Worm (Caenorhabditis elegans) whole organism, young adult: ENCODE measurements around the gene col-42.

Experiments used
- B0035.1 ChIP-seq: sonication (generic microtip); optimal IDR thresholded peaks from 2 replicates; lab custom pipeline; 2016; ENCODE audit warnings: missing genetic modification characterization, mild to moderate bottlenecking, missing compliant biosample characterization, missing genotype, missing genetic modification reagents
- B0336.3 ChIP-seq: fragments of 200-800 bp; sonication (Bioruptor generic); IDR thresholded peaks from 2 replicates; pipeline ENCODE4 v1.3.6; 2022; ENCODE audit warnings: missing genetic modification characterization, missing compliant biosample characterization
- D2030.7 ChIP-seq: fragments of 200-800 bp; sonication (Bioruptor generic); IDR thresholded peaks from 2 replicates; pipeline ENCODE4 v1.3.6; 2022; ENCODE audit warnings: missing genetic modification reagents, missing genetic modification characterization, missing compliant biosample characterization
- F10E7.11 ChIP-seq: sonication (generic microtip); optimal IDR thresholded peaks from 2 replicates; lab custom pipeline; 2017; ENCODE audit warnings: mild to moderate bottlenecking, missing genetic modification characterization, moderate library complexity, missing compliant biosample characterization
- F23B12.7 ChIP-seq: sonication (generic microtip); optimal IDR thresholded peaks from 2 replicates; lab custom pipeline; 2017; ENCODE audit warnings: missing genetic modification characterization, mild to moderate bottlenecking, missing compliant biosample characterization, antibody characterized with exemption, moderate library complexity; ENCODE audit not compliant: insufficient read depth
- F33H1.4 ChIP-seq: fragments of 200-800 bp; sonication (Bioruptor generic); IDR thresholded peaks from 2 replicates; pipeline ENCODE4 v1.3.6; 2022; ENCODE audit warnings: missing genetic modification reagents, missing genetic modification characterization, missing compliant biosample characterization
- F39B2.1 ChIP-seq: fragments of 200-800 bp; sonication (Bioruptor generic); IDR thresholded peaks from 2 replicates; pipeline ENCODE4 v1.3.6; 2022; ENCODE audit warnings: missing genetic modification reagents, missing genetic modification characterization, missing compliant biosample characterization
- F49E8.2 ChIP-seq: sonication (generic microtip); optimal IDR thresholded peaks from 3 replicates; lab custom pipeline; 2017; ENCODE audit warnings: missing genetic modification characterization, mild to moderate bottlenecking, missing compliant biosample characterization, antibody characterized with exemption, moderate library complexity; ENCODE audit not compliant: insufficient read depth
- F52B5.7 ChIP-seq: sonication (generic microtip); optimal IDR thresholded peaks from 2 replicates; lab custom pipeline; 2016; ENCODE audit warnings: mild to moderate bottlenecking, missing genetic modification characterization, missing compliant biosample characterization
- K12H6.12 ChIP-seq: fragments of 200-800 bp; sonication (Bioruptor generic); optimal IDR thresholded peaks from 2 replicates; lab custom pipeline; 2018; ENCODE audit warnings: mild to moderate bottlenecking, missing genetic modification characterization, missing compliant biosample characterization
- Y53F4B.3 ChIP-seq: fragments of 200-800 bp; sonication (Bioruptor generic); IDR thresholded peaks from 2 replicates; pipeline ENCODE4 v1.3.6; 2022; ENCODE audit warnings: missing genetic modification reagents, missing genetic modification characterization, missing compliant biosample characterization
- Y53G8AR.9 ChIP-seq: fragments of 200-800 bp; sonication (Bioruptor generic); conservative IDR thresholded peaks from 2 replicates; pipeline ENCODE4 v1.3.6; 2022; ENCODE audit warnings: missing genetic modification reagents, missing genetic modification characterization, missing compliant biosample characterization
- Y67H2A.10 ChIP-seq: fragments of 200-800 bp; sonication (Bioruptor generic); conservative IDR thresholded peaks from 2 replicates; pipeline ENCODE4 v1.3.6; 2022; ENCODE audit warnings: missing genetic modification reagents, missing genetic modification characterization, missing compliant biosample characterization
- akir-1 ChIP-seq: fragments of 200-800 bp; sonication (Bioruptor generic); optimal IDR thresholded peaks from 2 replicates; lab custom pipeline; 2018; ENCODE audit warnings: mild to moderate bottlenecking, missing genetic modification characterization, moderate library complexity, missing compliant biosample characterization
- ama-1 ChIP-seq, 3 experiments: fragments of 150-350 bp in 1 of 3; sonication (generic microtip) in 2 of 3; optimal IDR thresholded peaks; 2 replicates each; lab custom pipeline; 2014 to 2018; ENCODE audit warnings: missing biosample characterization in 2 of 3, missing genetic modification characterization in 2 of 3, missing genetic modification reagents in 2 of 3
- atf-7 ChIP-seq: sonication (generic microtip); optimal IDR thresholded peaks from 2 replicates; lab custom pipeline; 2017; ENCODE audit warnings: mild to moderate bottlenecking, missing genetic modification characterization, missing compliant biosample characterization
- attf-3 ChIP-seq: fragments of 200-800 bp; sonication (Bioruptor generic); conservative IDR thresholded peaks from 2 replicates; pipeline ENCODE4 v1.3.6; 2022; ENCODE audit warnings: missing genetic modification reagents, missing genetic modification characterization, missing compliant biosample characterization
- attf-5 ChIP-seq: fragments of 200-800 bp; sonication (Bioruptor generic); optimal IDR thresholded peaks from 2 replicates; lab custom pipeline; 2018; ENCODE audit warnings: mild to moderate bottlenecking, missing genetic modification characterization, missing compliant biosample characterization
- bed-1 ChIP-seq: fragments of 200-800 bp; sonication (Bioruptor generic); IDR thresholded peaks from 2 replicates; pipeline ENCODE4 v1.3.6; 2022; ENCODE audit warnings: missing genetic modification reagents, missing genetic modification characterization, missing compliant biosample characterization
- ceh-100 ChIP-seq: fragments of 200-800 bp; sonication (Bioruptor generic); IDR thresholded peaks from 2 replicates; pipeline ENCODE4 v1.3.6; 2022; ENCODE audit warnings: missing genetic modification reagents, missing genetic modification characterization, missing compliant biosample characterization
- ceh-91 ChIP-seq: fragments of 200-800 bp; sonication (Bioruptor generic); IDR thresholded peaks from 2 replicates; pipeline ENCODE4 v1.3.6; 2022; ENCODE audit warnings: missing genetic modification reagents, missing genetic modification characterization, missing compliant biosample characterization
- ets-4 ChIP-seq: fragments of 200-800 bp; sonication (Bioruptor generic); optimal IDR thresholded peaks from 2 replicates; lab custom pipeline; 2018; ENCODE audit warnings: mild to moderate bottlenecking, missing genetic modification characterization, missing compliant biosample characterization
- hmg-20 ChIP-seq: fragments of 200-800 bp; sonication (Bioruptor generic); IDR thresholded peaks from 2 replicates; pipeline ENCODE4 v1.3.6; 2022; ENCODE audit warnings: missing genetic modification reagents, missing genetic modification characterization, missing compliant biosample characterization
- lin-26 ChIP-seq: fragments of 200-800 bp; sonication (Bioruptor generic); IDR thresholded peaks from 2 replicates; pipeline ENCODE4 v1.3.6; 2022; ENCODE audit warnings: missing genetic modification reagents, missing genetic modification characterization, missing compliant biosample characterization
- lin-40 ChIP-seq: sonication (generic microtip); optimal IDR thresholded peaks from 2 replicates; lab custom pipeline; 2016; ENCODE audit warnings: missing genetic modification characterization, mild to moderate bottlenecking, missing compliant biosample characterization, missing genotype, missing genetic modification reagents
- madf-10 ChIP-seq: sonication (generic microtip); optimal IDR thresholded peaks from 2 replicates; lab custom pipeline; 2016; ENCODE audit warnings: mild to moderate bottlenecking, missing genetic modification characterization, missing compliant biosample characterization
- madf-6 ChIP-seq: fragments of 200-800 bp; sonication (Bioruptor generic); IDR thresholded peaks from 2 replicates; pipeline ENCODE4 v1.3.6; 2022; ENCODE audit warnings: missing genetic modification reagents, missing genetic modification characterization, missing compliant biosample characterization
- madf-8 ChIP-seq: fragments of 200-800 bp; sonication (Bioruptor generic); conservative IDR thresholded peaks from 2 replicates; pipeline ENCODE4 v1.3.6; 2022; ENCODE audit warnings: missing genetic modification reagents, missing genetic modification characterization, missing compliant biosample characterization
- mcd-1 ChIP-seq: fragments of 200-800 bp; sonication (Bioruptor generic); IDR thresholded peaks from 2 replicates; pipeline ENCODE4 v1.3.6; 2022; ENCODE audit warnings: missing genetic modification reagents, missing genetic modification characterization, missing compliant biosample characterization
- mes-4 ChIP-seq: sonication (generic microtip); optimal IDR thresholded peaks from 2 replicates; lab custom pipeline; 2016; ENCODE audit warnings: missing genotype, missing genetic modification characterization, missing compliant biosample characterization
- nfyb-1 ChIP-seq: fragments of 200-800 bp; sonication (Bioruptor generic); IDR thresholded peaks from 2 replicates; pipeline ENCODE4 v1.3.6; 2022; ENCODE audit warnings: missing genetic modification reagents, missing genetic modification characterization, missing compliant biosample characterization
- nhr-179 ChIP-seq: sonication (generic microtip); optimal IDR thresholded peaks from 2 replicates; lab custom pipeline; 2016; ENCODE audit warnings: mild to moderate bottlenecking, missing genetic modification characterization, missing compliant biosample characterization
- rcor-1 ChIP-seq: fragments of 200-800 bp; sonication (Bioruptor generic); IDR thresholded peaks from 2 replicates; pipeline ENCODE4 v1.3.6; 2022; ENCODE audit warnings: missing genetic modification reagents, missing genetic modification characterization, missing compliant biosample characterization
- rec-8 ChIP-seq, 2 experiments: sonication (generic microtip); optimal IDR thresholded peaks; 2 replicates each; lab custom pipeline; 2016; ENCODE audit warnings: mild to moderate bottlenecking in 2 of 2, missing genetic modification characterization in 2 of 2, missing genetic modification reagents in 2 of 2, missing genotype in 2 of 2, missing biosample characterization in 1 of 2, missing compliant biosample characterization in 1 of 2, moderate library complexity in 1 of 2
- sdz-38 ChIP-seq: sonication (generic microtip); optimal IDR thresholded peaks from 2 replicates; lab custom pipeline; 2016; ENCODE audit warnings: missing genotype, missing genetic modification characterization, missing compliant biosample characterization
- somi-1 ChIP-seq: fragments of 200-800 bp; sonication (Bioruptor generic); optimal IDR thresholded peaks from 2 replicates; lab custom pipeline; 2018; ENCODE audit warnings: mild to moderate bottlenecking, missing genetic modification characterization, missing compliant biosample characterization
- sptf-2 ChIP-seq: fragments of 200-800 bp; sonication (Bioruptor generic); optimal IDR thresholded peaks from 2 replicates; lab custom pipeline; 2018; ENCODE audit warnings: mild to moderate bottlenecking, missing genetic modification characterization, missing compliant biosample characterization
- zim-3 ChIP-seq: sonication (generic microtip); optimal IDR thresholded peaks from 2 replicates; lab custom pipeline; 2017; ENCODE audit warnings: mild to moderate bottlenecking, missing genetic modification characterization, moderate library complexity, missing compliant biosample characterization
- ztf-18 ChIP-seq: sonication (generic microtip); optimal IDR thresholded peaks from 2 replicates; lab custom pipeline; 2016; ENCODE audit warnings: missing genotype, mild to moderate bottlenecking, missing genetic modification characterization, missing compliant biosample characterization
- ztf-26 ChIP-seq: sonication (generic microtip); optimal IDR thresholded peaks from 2 replicates; lab custom pipeline; 2017; ENCODE audit warnings: missing genetic modification characterization, missing compliant biosample characterization
- ztf-28 ChIP-seq: fragments of 200-800 bp; sonication (Bioruptor generic); IDR thresholded peaks from 2 replicates; pipeline ENCODE4 v1.3.6; 2022; ENCODE audit warnings: missing genetic modification reagents, missing genetic modification characterization, missing compliant biosample characterization
- ztf-3 ChIP-seq: fragments of 200-800 bp; sonication (Bioruptor generic); optimal IDR thresholded peaks from 2 replicates; lab custom pipeline; 2018; ENCODE audit warnings: mild to moderate bottlenecking, missing genetic modification characterization, missing compliant biosample characterization

Gene col-42

ce11 chrV:18638367-18638873, at the start of gene col-42:
TSS of gene col-42 (plus strand) at chrV:18638484.
- TF ChIP-seq Y53G8AR.9 (peak; percentile 58; the same call in 1 of the 2 replicates), nfyb-1 (GFP tag; lab: Robert Waterston, UW) (0 out of 2 replicates have a peak, but pooled peaks have one; percentile 8), lin-26 (GFP tag; lab: Robert Waterston, UW) (peak; percentile 90), zim-3 (tag; lab: Kevin White, UChicago) (peak; percentile 67), B0336.3 (GFP tag; lab: Robert Waterston, UW) (no peak), madf-6 (no peak), rcor-1 (GFP tag; lab: Robert Waterston, UW) (no peak), lin-40 (peak; percentile 63), ama-1 (optimal IDR thresholded peaks at IDR 0.05; lab: Kevin White, UChicago) (peak; percentile 74), ama-1 (GFP tag; optimal IDR thresholded peaks at IDR 0.05; lab: Kevin White, UChicago) (no peak), ceh-100 (GFP tag; lab: Robert Waterston, UW) (no peak), ztf-26 (tag; lab: Kevin White, UChicago) (peak; percentile 54), K12H6.12 (tag; lab: Kevin White, UChicago) (peak; percentile 31), ztf-18 (tag; lab: Kevin White, UChicago) (no peak), ceh-91 (GFP tag; lab: Robert Waterston, UW) (no peak), B0035.1 (tag; lab: Kevin White, UChicago) (no peak), akir-1 (GFP tag; lab: Kevin White, UChicago) (no peak)
- TF ChIP-seq, all 124 proteins: peak for 8

ce11 chrV:18589585-18589984, 48.7 kb upstream of the col-42 start:
- TF ChIP-seq B0035.1 (tag; lab: Kevin White, UChicago), result no peak
- no peak for TF ChIP-seq Y67H2A.10 (GFP tag; lab: Robert Waterston, UW)

- no peak for TF ChIP-seq F10E7.11 (tag; lab: Kevin White, UChicago)
- TF ChIP-seq madf-10 (tag; lab: Kevin White, UChicago), result no peak
- no peak for TF ChIP-seq nhr-179 (tag; lab: Kevin White, UChicago)
- TF ChIP-seq atf-7 (tag; lab: Kevin White, UChicago), result no peak
- no peak for TF ChIP-seq sptf-2 (GFP tag; lab: Kevin White, UChicago)
- no peak for TF ChIP-seq F52B5.7 (tag; lab: Kevin White, UChicago)
- TF ChIP-seq Y53F4B.3 (GFP tag; lab: Robert Waterston, UW), result no peak
- TF ChIP-seq D2030.7 (GFP tag; lab: Robert Waterston, UW), result no peak
- TF ChIP-seq hmg-20 (GFP tag; lab: Robert Waterston, UW), result no peak
- no peak for TF ChIP-seq bed-1 (GFP tag; lab: Robert Waterston, UW)
- TF ChIP-seq ets-4 (GFP tag; lab: Kevin White, UChicago), result no peak
- TF ChIP-seq ztf-28, result no peak
- TF ChIP-seq, all 124 proteins: peak for 0
Measured at ce11 chrV:18592448-18592847, 45.8 kb upstream of the col-42 start, which contains the start of gene grdn-1. TSS of gene grdn-1 (plus strand) at chrV:18592748.

ce11 chrV:18596240-18596639, 42.0 kb upstream of the col-42 start:
- no peak for TF ChIP-seq F23B12.7 (tag; lab: Kevin White, UChicago)
- no peak for TF ChIP-seq rec-8 (tag; optimal IDR thresholded peaks at IDR 0.05; lab: Kevin White, UChicago)

- TF ChIP-seq mes-4 (tag; lab: Kevin White, UChicago), result no peak
- no peak for TF ChIP-seq F33H1.4 (GFP tag; lab: Robert Waterston, UW)
- TF ChIP-seq ztf-3, result no peak
- TF ChIP-seq F49E8.2 (tag; lab: Kevin White, UChicago), result no peak
- no peak for TF ChIP-seq atf-7 (tag; lab: Kevin White, UChicago)
- TF ChIP-seq attf-5 (GFP tag; lab: Kevin White, UChicago), result no peak
- no peak for TF ChIP-seq mcd-1 (GFP tag; lab: Robert Waterston, UW)
- TF ChIP-seq madf-8 (GFP tag; lab: Robert Waterston, UW), result no peak
- no peak for TF ChIP-seq sdz-38 (tag; lab: Kevin White, UChicago)
- no peak for TF ChIP-seq attf-3
- TF ChIP-seq nhr-179 (tag; lab: Kevin White, UChicago), result no peak
- TF ChIP-seq somi-1 (GFP tag; lab: Kevin White, UChicago), result no peak
- TF ChIP-seq F39B2.1 (GFP tag; lab: Robert Waterston, UW), result no peak
Measured at ce11 chrV:18597779-18598178, 40.5 kb upstream of the col-42 start.
